Fruit fly (Drosophila melanogaster): Measurements from ENCODE around the gene Jon66Cii.

Gene Jon66Cii

dm6 chr3L:8391240-8391639 lies 2.2 kb downstream of the Jon66Cii start, which contains the start of gene Jon66Ci:
Gene Jon66Ci (plus strand): TSS chr3L:8391540.
- TF ChIP-seq CG12768 (GFP tag; optimal IDR thresholded peaks at IDR 0.05): no peak
- no peak for TF ChIP-seq CG33017 (tag; optimal IDR thresholded peaks at IDR 0.05)
- TF ChIP-seq Clk (GFP tag; optimal IDR thresholded peaks at IDR 0.05): no peak
- no peak for TF ChIP-seq Crg-1 (GFP tag; optimal IDR thresholded peaks at IDR 0.05)

dm6 chr3L:8385055-8385454 lies 8.4 kb downstream of the Jon66Cii start:
- TF ChIP-seq ovo (GFP tag; optimal IDR thresholded peaks at IDR 0.05): no peak
- no peak for TF ChIP-seq Mnt (GFP tag; optimal IDR thresholded peaks at IDR 0.05)
- TF ChIP-seq CG14711 (tag; optimal IDR thresholded peaks at IDR 0.05): no peak
- no peak for TF ChIP-seq cic (GFP tag; optimal IDR thresholded peaks at IDR 0.05)
- no peak for TF ChIP-seq tj (GFP tag; optimal IDR thresholded peaks at IDR 0.05)
- no peak for TF ChIP-seq CG7045 (GFP tag; optimal IDR thresholded peaks at IDR 0.05)
- no peak for TF ChIP-seq Clk (GFP tag; optimal IDR thresholded peaks at IDR 0.05)
- TF ChIP-seq Crg-1 (GFP tag; optimal IDR thresholded peaks at IDR 0.05): no peak
- TF ChIP-seq cnc (optimal IDR thresholded peaks at IDR 0.05): no peak
- no peak for TF ChIP-seq CG12768 (GFP tag; optimal IDR thresholded peaks at IDR 0.05)
- no peak for TF ChIP-seq Hr96 (GFP tag; optimal IDR thresholded peaks at IDR 0.05)
- no peak for TF ChIP-seq CG5204 (GFP tag; optimal IDR thresholded peaks at IDR 0.05)
- no peak for TF ChIP-seq CG7101 (tag; optimal IDR thresholded peaks at IDR 0.05)
- no peak for TF ChIP-seq toe (GFP tag; optimal IDR thresholded peaks at IDR 0.05)
- TF ChIP-seq kay (GFP tag; ENCODE audit: borderline replicate concordance): no peak
- TF ChIP-seq CG33017 (tag; optimal IDR thresholded peaks at IDR 0.05): no peak
- TF ChIP-seq CG11617 (GFP tag; optimal IDR thresholded peaks at IDR 0.05): no peak
- no peak for TF ChIP-seq bab1 (GFP tag; optimal IDR thresholded peaks at IDR 0.05)
- TF ChIP-seq pad (GFP tag; optimal IDR thresholded peaks at IDR 0.05): no peak
- no peak for TF ChIP-seq CG1620 (GFP tag; optimal IDR thresholded peaks at IDR 0.05)

- TF ChIP-seq CG11617 (GFP tag; optimal IDR thresholded peaks at IDR 0.05): no peak
- TF ChIP-seq CG33017 (tag; optimal IDR thresholded peaks at IDR 0.05): no peak
- no peak for TF ChIP-seq toe (GFP tag; optimal IDR thresholded peaks at IDR 0.05)
- TF ChIP-seq cnc (optimal IDR thresholded peaks at IDR 0.05): no peak
- TF ChIP-seq bab1 (GFP tag; optimal IDR thresholded peaks at IDR 0.05): no peak
- no peak for TF ChIP-seq Crg-1 (GFP tag; optimal IDR thresholded peaks at IDR 0.05)
- TF ChIP-seq CG5204 (GFP tag; optimal IDR thresholded peaks at IDR 0.05): no peak
- TF ChIP-seq kay (GFP tag; ENCODE audit: borderline replicate concordance): no peak
- no peak for TF ChIP-seq CG7101 (tag; optimal IDR thresholded peaks at IDR 0.05)
Observed at dm6 chr3L:8383968-8384367, 9.5 kb downstream of the Jon66Cii start.

dm6 chr3L:8379161-8379560 lies 14.3 kb downstream of the Jon66Cii start:
- TF ChIP-seq CG1620 (GFP tag; optimal IDR thresholded peaks at IDR 0.05) (no peak), cnc (optimal IDR thresholded peaks at IDR 0.05) (no peak), CG11617 (GFP tag; optimal IDR thresholded peaks at IDR 0.05) (no peak), CG14711 (tag; optimal IDR thresholded peaks at IDR 0.05) (no peak), bab1 (GFP tag; optimal IDR thresholded peaks at IDR 0.05) (no peak), kay (GFP tag; ENCODE audit: borderline replicate concordance) (no peak), CG33017 (tag; optimal IDR thresholded peaks at IDR 0.05) (no peak), CG12768 (GFP tag; optimal IDR thresholded peaks at IDR 0.05) (no peak), Hr96 (GFP tag; optimal IDR thresholded peaks at IDR 0.05) (no peak), Clk (GFP tag; optimal IDR thresholded peaks at IDR 0.05) (no peak), Mnt (GFP tag; optimal IDR thresholded peaks at IDR 0.05) (no peak), Crg-1 (GFP tag; optimal IDR thresholded peaks at IDR 0.05) (no peak), toe (GFP tag; optimal IDR thresholded peaks at IDR 0.05) (no peak), ovo (GFP tag; optimal IDR thresholded peaks at IDR 0.05) (no peak), cic (GFP tag; optimal IDR thresholded peaks at IDR 0.05) (no peak)

- no peak for TF ChIP-seq cnc (optimal IDR thresholded peaks at IDR 0.05)
- no peak for TF ChIP-seq kay (GFP tag; ENCODE audit: borderline replicate concordance)
- TF ChIP-seq CG5204 (GFP tag; optimal IDR thresholded peaks at IDR 0.05): no peak
- TF ChIP-seq cic (GFP tag; optimal IDR thresholded peaks at IDR 0.05): no peak
- TF ChIP-seq tj (GFP tag; optimal IDR thresholded peaks at IDR 0.05): no peak
- no peak for TF ChIP-seq CG14711 (tag; optimal IDR thresholded peaks at IDR 0.05)
- no peak for TF ChIP-seq ovo (GFP tag; optimal IDR thresholded peaks at IDR 0.05)
Observed at dm6 chr3L:8374107-8374506, 19.3 kb downstream of the Jon66Cii start.

dm6 chr3L:8372035-8372434 lies 21.4 kb downstream of the Jon66Cii start, which contains the start of gene ImpE1:
Gene ImpE1 (plus strand): TSS chr3L:8372405.
- no peak for TF ChIP-seq CG33017 (tag; optimal IDR thresholded peaks at IDR 0.05)
- TF ChIP-seq CG14711 (tag; optimal IDR thresholded peaks at IDR 0.05): no peak
- no peak for TF ChIP-seq CG7101 (tag; optimal IDR thresholded peaks at IDR 0.05)
- TF ChIP-seq Clk (GFP tag; optimal IDR thresholded peaks at IDR 0.05): no peak
- no peak for TF ChIP-seq tj (GFP tag; optimal IDR thresholded peaks at IDR 0.05)
- TF ChIP-seq ovo (GFP tag; optimal IDR thresholded peaks at IDR 0.05): no peak
- TF ChIP-seq Mnt (GFP tag; optimal IDR thresholded peaks at IDR 0.05): no peak
- TF ChIP-seq CG7045 (GFP tag; optimal IDR thresholded peaks at IDR 0.05): no peak
- no peak for TF ChIP-seq bab1 (GFP tag; optimal IDR thresholded peaks at IDR 0.05)
- TF ChIP-seq cic (GFP tag; optimal IDR thresholded peaks at IDR 0.05): no peak
- no peak for TF ChIP-seq CG11617 (GFP tag; optimal IDR thresholded peaks at IDR 0.05)
- no peak for TF ChIP-seq CG12768 (GFP tag; optimal IDR thresholded peaks at IDR 0.05)
- TF ChIP-seq CG5204 (GFP tag; optimal IDR thresholded peaks at IDR 0.05): no peak
- no peak for TF ChIP-seq Hr96 (GFP tag; optimal IDR thresholded peaks at IDR 0.05)
- no peak for TF ChIP-seq toe (GFP tag; optimal IDR thresholded peaks at IDR 0.05)
- TF ChIP-seq kay (GFP tag; ENCODE audit: borderline replicate concordance): no peak
- no peak for TF ChIP-seq CG1620 (GFP tag; optimal IDR thresholded peaks at IDR 0.05)
- no peak for TF ChIP-seq Crg-1 (GFP tag; optimal IDR thresholded peaks at IDR 0.05)
- TF ChIP-seq cnc (optimal IDR thresholded peaks at IDR 0.05): no peak
- no peak for TF ChIP-seq pad (GFP tag; optimal IDR thresholded peaks at IDR 0.05)

dm6 chr3L:8371538-8371937 lies 21.9 kb downstream of the Jon66Cii start:
- TF ChIP-seq ovo (GFP tag; optimal IDR thresholded peaks at IDR 0.05): no peak
- no peak for TF ChIP-seq CG1620 (GFP tag; optimal IDR thresholded peaks at IDR 0.05)
- TF ChIP-seq CG33017 (tag; optimal IDR thresholded peaks at IDR 0.05): no peak
- TF ChIP-seq CG14711 (tag; optimal IDR thresholded peaks at IDR 0.05): no peak
- no peak for TF ChIP-seq CG7045 (GFP tag; optimal IDR thresholded peaks at IDR 0.05)
- no peak for TF ChIP-seq pad (GFP tag; optimal IDR thresholded peaks at IDR 0.05)
- TF ChIP-seq cnc (optimal IDR thresholded peaks at IDR 0.05): no peak
- TF ChIP-seq bab1 (GFP tag; optimal IDR thresholded peaks at IDR 0.05): no peak
- TF ChIP-seq Hr96 (GFP tag; optimal IDR thresholded peaks at IDR 0.05): no peak
- TF ChIP-seq Mnt (GFP tag; optimal IDR thresholded peaks at IDR 0.05): no peak

Data from whole organism, adult.